Fruit fly (Drosophila melanogaster) whole organism, prepupa: ENCODE data around the gene CG17996.

Experiments
- Blimp-1 ChIP-seq: fragments of 200-800 bp; sonication (Bioruptor generic); optimal IDR thresholded peaks from 3 replicates; lab custom pipeline; 2017; ENCODE audit warnings: missing biosample characterization, missing genetic modification characterization, mild to moderate bottlenecking, moderate library complexity, missing genetic modification reagents
- CG11294 ChIP-seq: fragments of 200-800 bp; sonication (Bioruptor generic); IDR thresholded peaks from 2 replicates; pipeline ENCODE4 v1.3.6; 2022; ENCODE audit warnings: missing biosample characterization, missing genetic modification characterization
- CG11762 ChIP-seq: fragments of 200-800 bp; sonication (Bioruptor generic); optimal IDR thresholded peaks from 3 replicates; lab custom pipeline; 2016; ENCODE audit warnings: missing biosample characterization, missing genetic modification characterization; ENCODE audit not compliant: insufficient read depth
- CG11902 ChIP-seq: fragments of 200-800 bp; sonication (Bioruptor generic); optimal IDR thresholded peaks from 3 replicates; lab custom pipeline; 2016; ENCODE audit warnings: missing biosample characterization, missing genetic modification characterization
- CG15336 ChIP-seq: fragments of 200-800 bp; sonication (Bioruptor generic); IDR thresholded peaks from 2 replicates; pipeline ENCODE4 v1.3.6; 2022; ENCODE audit warnings: missing biosample characterization, missing genetic modification characterization
- CG16779 ChIP-seq: fragments of 200-800 bp; sonication (Bioruptor generic); optimal IDR thresholded peaks from 3 replicates; lab custom pipeline; 2017; ENCODE audit warnings: missing biosample characterization, mild to moderate bottlenecking, missing genetic modification characterization
- CG3032 ChIP-seq: fragments of 200-800 bp; optimal IDR thresholded peaks from 2 replicates; lab custom pipeline; 2019; ENCODE audit warnings: missing biosample characterization, mild to moderate bottlenecking, missing genetic modification characterization, moderate library complexity
- CG34406 ChIP-seq: fragments of 200-800 bp; sonication (Bioruptor generic); optimal IDR thresholded peaks from 3 replicates; lab custom pipeline; 2016; ENCODE audit warnings: missing biosample characterization, missing genetic modification characterization
- CG6163 ChIP-seq: fragments of 200-800 bp; sonication (Bioruptor generic); IDR thresholded peaks from 3 replicates; pipeline ENCODE4 v1.3.6; 2022; ENCODE audit warnings: missing biosample characterization, missing genetic modification characterization
- CG6792 ChIP-seq: fragments of 200-800 bp; sonication (Bioruptor generic); optimal IDR thresholded peaks from 3 replicates; lab custom pipeline; 2016; ENCODE audit warnings: missing biosample characterization, missing genetic modification characterization
- CG6854 ChIP-seq: fragments of 200-800 bp; sonication (Bioruptor generic); optimal IDR thresholded peaks from 2 replicates; lab custom pipeline; 2017; ENCODE audit warnings: missing biosample characterization, mild to moderate bottlenecking, missing genetic modification characterization
- CG8119 ChIP-seq: fragments of 200-800 bp; sonication (Bioruptor generic); IDR thresholded peaks from 3 replicates; pipeline ENCODE4 v1.3.6; 2022; ENCODE audit warnings: missing biosample characterization, missing genetic modification characterization
- CG8319 ChIP-seq: fragments of 200-800 bp; sonication (Bioruptor generic); optimal IDR thresholded peaks from 3 replicates; lab custom pipeline; 2016; ENCODE audit warnings: missing biosample characterization, missing genetic modification characterization
- CG8632 ChIP-seq: fragments of 200-800 bp; sonication (Bioruptor generic); optimal IDR thresholded peaks from 3 replicates; lab custom pipeline; 2016; ENCODE audit warnings: missing biosample characterization, missing genetic modification characterization
- CG9139 ChIP-seq: fragments of 200-800 bp; sonication (Bioruptor generic); optimal IDR thresholded peaks from 3 replicates; lab custom pipeline; 2017; ENCODE audit warnings: missing biosample characterization, mild to moderate bottlenecking, missing genetic modification characterization
- Eip75B ChIP-seq: fragments of 200-800 bp; sonication (Bioruptor generic); optimal IDR thresholded peaks from 3 replicates; lab custom pipeline; 2016; ENCODE audit warnings: missing biosample characterization, missing genetic modification characterization
- Eip78C ChIP-seq: fragments of 200-800 bp; sonication (Bioruptor generic); peaks from one replicate; lab custom pipeline; 2016; ENCODE audit warnings: missing biosample characterization, missing genetic modification characterization
- Eip93F ChIP-seq: fragments of 200-800 bp; sonication (Bioruptor generic); optimal IDR thresholded peaks from 2 replicates; lab custom pipeline; 2016; ENCODE audit warnings: missing biosample characterization, mild to moderate bottlenecking, missing genetic modification characterization
- Ets21C ChIP-seq: fragments of 200-800 bp; sonication (Bioruptor generic); optimal IDR thresholded peaks from 3 replicates; lab custom pipeline; 2016; ENCODE audit warnings: missing biosample characterization, missing genetic modification characterization
- Ets96B ChIP-seq: fragments of 200-800 bp; optimal IDR thresholded peaks from 2 replicates; lab custom pipeline; 2019; ENCODE audit warnings: missing biosample characterization, mild to moderate bottlenecking, missing genetic modification characterization, moderate library complexity
- Gug ChIP-seq: fragments of 200-800 bp; sonication (Bioruptor generic); IDR thresholded peaks from 2 replicates; pipeline ENCODE4 v1.3.6; 2022; ENCODE audit warnings: missing biosample characterization, missing genetic modification characterization
- Hr38 ChIP-seq: sonication (Bioruptor generic); optimal IDR thresholded peaks from 2 replicates; lab custom pipeline; 2016; ENCODE audit warnings: missing biosample characterization, missing genetic modification characterization
- Hr39 ChIP-seq: fragments of 200-800 bp; sonication (Bioruptor generic); optimal IDR thresholded peaks from 2 replicates; lab custom pipeline; 2016; ENCODE audit warnings: missing biosample characterization, missing genetic modification characterization
- Lpt ChIP-seq: fragments of 200-800 bp; sonication (Bioruptor generic); optimal IDR thresholded peaks from 3 replicates; lab custom pipeline; 2016; ENCODE audit warnings: missing biosample characterization, missing genetic modification characterization
- Met ChIP-seq: fragments of 200-800 bp; sonication (Bioruptor generic); optimal IDR thresholded peaks from 3 replicates; lab custom pipeline; 2016; ENCODE audit warnings: missing biosample characterization, missing genetic modification characterization
- OdsH ChIP-seq: fragments of 200-800 bp; sonication (Bioruptor generic); optimal IDR thresholded peaks from 3 replicates; lab custom pipeline; 2016; ENCODE audit warnings: missing biosample characterization, missing genetic modification characterization
- Smox ChIP-seq: fragments of 200-800 bp; sonication (Bioruptor generic); optimal IDR thresholded peaks from 3 replicates; lab custom pipeline; 2016; ENCODE audit warnings: missing biosample characterization, missing genetic modification characterization
- Sox102F ChIP-seq: fragments of 200-800 bp; sonication (Bioruptor generic); optimal IDR thresholded peaks from 2 replicates; lab custom pipeline; 2016; ENCODE audit warnings: missing biosample characterization, mild to moderate bottlenecking, missing genetic modification characterization
- Sox14 ChIP-seq: fragments of 200-800 bp; sonication (Bioruptor generic); optimal IDR thresholded peaks from 3 replicates; lab custom pipeline; 2016; ENCODE audit warnings: missing biosample characterization, missing genetic modification characterization
- Sox15 ChIP-seq: fragments of 200-800 bp; sonication (Bioruptor generic); optimal IDR thresholded peaks from 3 replicates; lab custom pipeline; 2016; ENCODE audit warnings: missing biosample characterization, missing genetic modification characterization
- achi ChIP-seq: fragments of 200-800 bp; sonication (Bioruptor generic); optimal IDR thresholded peaks from 3 replicates; lab custom pipeline; 2016; ENCODE audit warnings: missing biosample characterization, missing genetic modification characterization
- cyc ChIP-seq: fragments of 200-800 bp; sonication (Bioruptor generic); optimal IDR thresholded peaks from 3 replicates; lab custom pipeline; 2016; ENCODE audit warnings: missing biosample characterization, missing genetic modification characterization
- dac ChIP-seq: fragments of 200-800 bp; sonication (Bioruptor generic); optimal IDR thresholded peaks from 2 replicates; lab custom pipeline; 2017; ENCODE audit warnings: missing biosample characterization, mild to moderate bottlenecking, missing genetic modification characterization
- dsx ChIP-seq: fragments of 200-800 bp; optimal IDR thresholded peaks from 3 replicates; lab custom pipeline; 2019; ENCODE audit warnings: missing biosample characterization, mild to moderate bottlenecking, missing genetic modification characterization, moderate library complexity; ENCODE audit not compliant: poor library complexity, severe bottlenecking
- esn ChIP-seq: fragments of 200-800 bp; sonication (Bioruptor generic); optimal IDR thresholded peaks from 2 replicates; lab custom pipeline; 2016; ENCODE audit warnings: missing biosample characterization, mild to moderate bottlenecking, missing genetic modification characterization, moderate library complexity
- fd59A ChIP-seq: fragments of 200-800 bp; sonication (Bioruptor generic); optimal IDR thresholded peaks from 2 replicates; lab custom pipeline; 2017; ENCODE audit warnings: missing biosample characterization, mild to moderate bottlenecking, missing genetic modification characterization, missing genetic modification reagents
- fkh ChIP-seq: fragments of 200-800 bp; sonication (Bioruptor generic); optimal IDR thresholded peaks from 3 replicates; lab custom pipeline; 2017; ENCODE audit warnings: missing biosample characterization, mild to moderate bottlenecking, missing genetic modification characterization, moderate library complexity
- lz ChIP-seq: fragments of 200-800 bp; sonication (Bioruptor generic); optimal IDR thresholded peaks from 3 replicates; lab custom pipeline; 2016; ENCODE audit warnings: missing biosample characterization, missing genetic modification characterization
- net ChIP-seq: fragments of 200-800 bp; sonication (Bioruptor generic); optimal IDR thresholded peaks from 3 replicates; lab custom pipeline; 2016; ENCODE audit warnings: missing biosample characterization, missing genetic modification characterization
- pdm3 ChIP-seq: fragments of 200-800 bp; sonication (Bioruptor generic); optimal IDR thresholded peaks from 3 replicates; lab custom pipeline; 2016; ENCODE audit warnings: missing biosample characterization, missing genetic modification characterization
- salr ChIP-seq, 2 experiments: fragments of 200-800 bp; sonication (Bioruptor generic); optimal IDR thresholded peaks; 3 replicates each; lab custom pipeline; 2016 to 2018; ENCODE audit warnings: missing biosample characterization in 2 of 2, missing genetic modification characterization in 2 of 2, mild to moderate bottlenecking in 1 of 2
- ss ChIP-seq, 2 experiments: fragments of 200-800 bp; sonication (Bioruptor generic); optimal IDR thresholded peaks; 2 replicates in 1 of 2; 3 replicates in 1 of 2; lab custom pipeline; 2017 to 2018; ENCODE audit warnings: mild to moderate bottlenecking in 2 of 2, missing biosample characterization in 2 of 2, missing genetic modification characterization in 2 of 2, moderate library complexity in 1 of 2
- svp ChIP-seq: fragments of 200-800 bp; sonication (Bioruptor generic); peaks from one replicate; lab custom pipeline; 2016; ENCODE audit warnings: missing biosample characterization, missing genetic modification characterization
- topi ChIP-seq: fragments of 200-800 bp; sonication (Bioruptor generic); optimal IDR thresholded peaks from 3 replicates; lab custom pipeline; 2016; ENCODE audit warnings: missing biosample characterization, missing genetic modification characterization

CG17996 gene

DNA sequence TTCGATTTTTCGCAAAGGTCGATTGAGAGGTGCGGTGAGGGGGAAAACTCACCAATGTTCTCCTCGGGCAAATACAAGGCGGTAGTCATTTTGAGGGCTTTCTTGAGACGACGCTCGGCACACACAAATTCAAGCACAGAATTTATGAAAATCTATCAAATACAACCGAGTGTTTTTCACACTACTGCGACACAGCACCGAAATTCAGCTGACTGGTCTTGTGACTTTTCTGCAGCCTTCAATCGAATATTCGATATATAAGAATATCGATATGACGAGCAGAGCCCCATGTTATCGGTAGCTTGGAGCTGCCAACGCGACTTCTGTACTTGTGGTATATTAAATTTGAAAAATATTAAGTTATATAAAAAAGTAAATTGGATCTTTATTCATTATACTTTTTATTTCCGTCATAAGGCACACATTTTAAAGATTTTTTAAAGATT lies 3.2 kb downstream of the CG17996 start, which contains the start of gene VhaSFD:
TSS of gene VhaSFD (minus strand) at position 249 of the 446 bp plus-strand sequence.
- TF ChIP-seq CG3032 (tag; lab: Kevin White, UChicago), result peak; percentile 38
- TF ChIP-seq esn (GFP tag; lab: Kevin White, UChicago), result peak; percentile 32
- peak; percentile 36; the same call in 1 of the 2 replicates for TF ChIP-seq CG15336 (GFP tag; lab: Robert Waterston, UW)
- TF ChIP-seq fd59A (GFP tag; lab: Kevin White, UChicago), result no peak
- TF ChIP-seq achi, result peak; percentile 33
- no peak for TF ChIP-seq CG6792 (GFP tag; lab: Kevin White, UChicago)
- TF ChIP-seq Eip93F (GFP tag; lab: Kevin White, UChicago), result peak; percentile 55
- peak; percentile 37 for TF ChIP-seq CG6854
- TF ChIP-seq Ets96B (tag; lab: Kevin White, UChicago), result no peak

dm6 chr2L:16722596-16722995 lies 8.2 kb downstream of the CG17996 start:
- no peak for TF ChIP-seq ss (GFP tag; optimal IDR thresholded peaks at IDR 0.05; lab: Kevin White, UChicago)
- TF ChIP-seq dac, result no peak
- TF ChIP-seq Blimp-1 (GFP tag; lab: Kevin White, UChicago), result no peak
- no peak for TF ChIP-seq CG11902 (GFP tag; lab: Kevin White, UChicago)
- no peak for TF ChIP-seq OdsH (GFP tag; lab: Kevin White, UChicago)
- no peak for TF ChIP-seq salr (GFP tag; optimal IDR thresholded peaks at IDR 0.05; lab: Kevin White, UChicago)
- no peak for TF ChIP-seq Sox14
- TF ChIP-seq Sox15 (GFP tag; lab: Kevin White, UChicago), result no peak
- TF ChIP-seq pdm3 (GFP tag; lab: Kevin White, UChicago), result no peak
- TF ChIP-seq CG6163, result no peak
- no peak for TF ChIP-seq topi (GFP tag; lab: Kevin White, UChicago)
- no peak for TF ChIP-seq Lpt (GFP tag; lab: Kevin White, UChicago)
- TF ChIP-seq Hr38 (GFP tag; lab: Kevin White, UChicago), result no peak
- TF ChIP-seq Smox (GFP tag; lab: Kevin White, UChicago), result no peak
- TF ChIP-seq Hr39 (GFP tag; lab: Kevin White, UChicago), result no peak
- TF ChIP-seq svp (GFP tag; lab: Kevin White, UChicago), result no peak
- no peak for TF ChIP-seq achi
- TF ChIP-seq esn (GFP tag; lab: Kevin White, UChicago), result no peak
- no peak for TF ChIP-seq CG8319 (GFP tag; lab: Kevin White, UChicago)

- TF ChIP-seq topi (GFP tag; lab: Kevin White, UChicago), result peak; percentile 98
- peak; percentile 96 for TF ChIP-seq Sox102F (GFP tag; lab: Kevin White, UChicago)
- TF ChIP-seq OdsH (GFP tag; lab: Kevin White, UChicago), result peak; percentile 97
- TF ChIP-seq Lpt (GFP tag; lab: Kevin White, UChicago), result peak; percentile 94
- peak; percentile 97 for TF ChIP-seq Gug (GFP tag; lab: Robert Waterston, UW)
- TF ChIP-seq Eip78C (GFP tag; lab: Kevin White, UChicago), result peak; percentile 99
- TF ChIP-seq CG6792 (GFP tag; lab: Kevin White, UChicago), result peak; percentile 94
- peak; percentile 95 for TF ChIP-seq Hr39 (GFP tag; lab: Kevin White, UChicago)
- peak; percentile 97 for TF ChIP-seq CG8119
- TF ChIP-seq achi, result peak; percentile 97
- peak; percentile 94 for TF ChIP-seq dsx (GFP tag; lab: Kevin White, UChicago)
- peak; percentile 92 for TF ChIP-seq Sox15 (GFP tag; lab: Kevin White, UChicago)
- TF ChIP-seq CG34406 (GFP tag; lab: Kevin White, UChicago), result peak; percentile 97
- peak; percentile 97 for TF ChIP-seq net (GFP tag; lab: Kevin White, UChicago)
- TF ChIP-seq cyc (GFP tag; lab: Kevin White, UChicago), result peak; percentile 96
- TF ChIP-seq fkh (GFP tag; lab: Kevin White, UChicago), result peak; percentile 49
- peak; percentile 98 for TF ChIP-seq Met
- TF ChIP-seq Ets21C, result peak; percentile 92
- peak; percentile 96 for TF ChIP-seq Ets96B (tag; lab: Kevin White, UChicago)
- TF ChIP-seq lz (GFP tag; lab: Kevin White, UChicago), result peak; percentile 95
- peak; percentile 97 for TF ChIP-seq CG11762 (GFP tag; lab: Kevin White, UChicago)
- peak; percentile 94 for TF ChIP-seq CG11294 (GFP tag; lab: Robert Waterston, UW)
- TF ChIP-seq CG16779, result peak; percentile 82
- TF ChIP-seq CG8319 (GFP tag; lab: Kevin White, UChicago), result peak; percentile 96
- peak; percentile 90 for TF ChIP-seq Blimp-1 (GFP tag; lab: Kevin White, UChicago)
- TF ChIP-seq CG8632 (GFP tag; lab: Kevin White, UChicago), result peak; percentile 95
- peak; percentile 85 for TF ChIP-seq CG6854
- TF ChIP-seq Eip75B, result peak; percentile 97
- TF ChIP-seq CG9139 (GFP tag; lab: Kevin White, UChicago), result peak; percentile 91
Measured at dm6 chr2L:16720707-16721700, 9.8 kb downstream of the CG17996 start.
